Fruit fly (Drosophila melanogaster): ENCODE measurements around the gene CG15211.
A peak's percentile ranks its signal among the peaks of the same experiment; 100 is the strongest.

CG15211 gene

DNA sequence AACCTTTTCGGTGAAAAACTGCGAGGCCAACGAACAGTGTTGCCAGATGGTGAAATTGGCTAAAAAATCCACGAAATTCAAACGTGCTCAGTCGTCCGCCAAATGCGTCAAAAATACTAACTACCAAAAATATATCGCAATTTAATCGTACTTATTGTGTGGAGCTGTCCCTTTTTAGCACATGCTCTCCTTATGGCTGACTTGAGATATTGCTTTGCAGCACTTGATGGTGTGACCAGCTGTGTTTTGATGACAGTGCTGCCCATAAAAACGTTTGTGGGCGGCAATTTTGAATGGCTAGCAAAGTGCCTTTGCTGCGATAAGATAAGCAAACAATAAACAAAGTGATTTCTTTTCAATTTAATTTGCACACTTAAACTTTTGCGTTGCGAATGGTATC lies 8.1 kb upstream of the CG15211 start, which contains the start of gene Tango5 (continued):
- TF ChIP-seq CG34422 (GFP tag; IDR thresholded peaks at IDR 0.05) (no peak; the same call in 2 of the 3 replicates), Sry-δ (GFP tag; optimal IDR thresholded peaks at IDR 0.05) (peak; percentile 65), CG10654 (GFP tag; optimal IDR thresholded peaks at IDR 0.05) (no peak), wdn (GFP tag; IDR thresholded peaks at IDR 0.05) (no peak), CG33557 (GFP tag; optimal IDR thresholded peaks at IDR 0.05) (no peak), twi (tag; optimal IDR thresholded peaks at IDR 0.05) (peak; percentile 38), Opbp (GFP tag; IDR thresholded peaks at IDR 0.05; ENCODE audit: partially characterized antibody) (peak; percentile 66; the same call in 1 of the 3 replicates), cg (GFP tag; optimal IDR thresholded peaks at IDR 0.05) (no peak), MESR4 (GFP tag; optimal IDR thresholded peaks at IDR 0.05) (no peak), CG10274 (GFP tag; optimal IDR thresholded peaks at IDR 0.05) (no peak), vnd (GFP tag; IDR thresholded peaks at IDR 0.05; ENCODE audit: partially characterized antibody) (no peak), slbo (GFP tag; IDR thresholded peaks at IDR 0.05) (no peak), Nf-YC (tag; optimal IDR thresholded peaks at IDR 0.05) (peak; percentile 50), dan (GFP tag; IDR thresholded peaks at IDR 0.05) (no peak), CG13287 (GFP tag; IDR thresholded peaks at IDR 0.05; ENCODE audit: partially characterized antibody) (peak; percentile 67), Stat92E (GFP tag; optimal IDR thresholded peaks at IDR 0.05) (peak in 1 of 3 experiments; percentile 52), CG9797 (GFP tag; optimal IDR thresholded peaks at IDR 0.05) (peak; percentile 99), CG10147 (GFP tag; optimal IDR thresholded peaks at IDR 0.05) (peak; percentile 31), CG5245 (GFP tag; optimal IDR thresholded peaks at IDR 0.05) (no peak), br (optimal IDR thresholded peaks at IDR 0.05) (no peak), inv (GFP tag; IDR thresholded peaks at IDR 0.05; ENCODE audit: partially characterized antibody) (peak; percentile 37; the same call in 1 of the 2 replicates), vvl (GFP tag; IDR thresholded peaks at IDR 0.05) (no peak), ato (GFP tag; IDR thresholded peaks at IDR 0.05; ENCODE audit: partially characterized antibody) (no peak), Hmr (GFP tag; optimal IDR thresholded peaks at IDR 0.05) (peak; percentile 45), run (tag; optimal IDR thresholded peaks at IDR 0.05) (no peak), Trl (optimal IDR thresholded peaks at IDR 0.05) (peak in 1 of 2 experiments; percentile 6), Trl (GFP tag; optimal IDR thresholded peaks at IDR 0.05) (peak; percentile 31), CG3726 (GFP tag; IDR thresholded peaks at IDR 0.05) (no peak), Bgb (GFP tag; IDR thresholded peaks at IDR 0.05; ENCODE audit: partially characterized antibody) (peak; percentile 64), Med (GFP tag) (peak; percentile 48), HmgD (GFP tag; optimal IDR thresholded peaks at IDR 0.05) (peak; percentile 79), CG4282 (GFP tag; optimal IDR thresholded peaks at IDR 0.05) (no peak), kay (GFP tag; optimal IDR thresholded peaks at IDR 0.05) (no peak), CG7271 (tag; optimal IDR thresholded peaks at IDR 0.05) (no peak), Atf3 (GFP tag; optimal IDR thresholded peaks at IDR 0.05) (no peak), CG1647 (GFP tag; optimal IDR thresholded peaks at IDR 0.05) (no peak), CG12104 (GFP tag; optimal IDR thresholded peaks at IDR 0.05) (peak; percentile 13), Myb (GFP tag; optimal IDR thresholded peaks at IDR 0.05) (peak; percentile 63), CG13894 (tag; optimal IDR thresholded peaks at IDR 0.05) (peak; percentile 61), CG14667 (GFP tag; IDR thresholded peaks at IDR 0.05) (no peak), Rx (GFP tag; IDR thresholded peaks at IDR 0.05) (no peak), sc (optimal IDR thresholded peaks at IDR 0.05) (no peak), sc (GFP tag; optimal IDR thresholded peaks at IDR 0.05) (no peak), oc (tag; optimal IDR thresholded peaks at IDR 0.05) (no peak), CG6791 (GFP tag; IDR thresholded peaks at IDR 0.05; ENCODE audit: partially characterized antibody) (0 out of 3 replicates have a peak, but pooled peaks have one; percentile 34), CG17829 (tag; optimal IDR thresholded peaks at IDR 0.05) (peak; percentile 48), ap (GFP tag; IDR thresholded peaks at IDR 0.05) (no peak), CG31365 (tag; optimal IDR thresholded peaks at IDR 0.05) (no peak), CG2678 (tag; optimal IDR thresholded peaks at IDR 0.05) (no peak), dm (GFP tag; optimal IDR thresholded peaks at IDR 0.05) (peak; percentile 48), sr (GFP tag; IDR thresholded peaks at IDR 0.05) (no peak), luna (GFP tag; optimal IDR thresholded peaks at IDR 0.05) (no peak)
